Fruit fly (Drosophila melanogaster) whole organism, embryonic: ENCODE measurements around the gene CG10863.

ENCODE experiments used
- Aef1 ChIP-seq: fragments of 200-800 bp; sonication (Bioruptor generic); IDR thresholded peaks from 3 replicates; pipeline ENCODE4 v1.3.6; 2022; ENCODE audit warnings: missing biosample characterization, missing genetic modification characterization
- Bteb2 ChIP-seq: fragments of 200-800 bp; sonication (Bioruptor generic); optimal IDR thresholded peaks from 2 replicates; lab custom pipeline; 2016; ENCODE audit warnings: missing biosample characterization, missing genetic modification characterization
- CG1024 ChIP-seq: fragments of 200-800 bp; sonication (Bioruptor generic); IDR thresholded peaks from 2 replicates; pipeline ENCODE4 v1.3.6; 2022; ENCODE audit warnings: missing biosample characterization, missing genetic modification characterization
- CG10979 ChIP-seq: fragments of 200-800 bp; sonication (Bioruptor generic); optimal IDR thresholded peaks from 2 replicates; lab custom pipeline; 2018; ENCODE audit warnings: missing biosample characterization, mild to moderate bottlenecking, missing genetic modification characterization, moderate library complexity
- CG12155 ChIP-seq: fragments of 200-800 bp; sonication (Bioruptor generic); optimal IDR thresholded peaks from 3 replicates; lab custom pipeline; 2016; ENCODE audit warnings: missing biosample characterization, missing genetic modification characterization
- CG12769 ChIP-seq: fragments of 200-800 bp; sonication (Bioruptor generic); optimal IDR thresholded peaks from 2 replicates; lab custom pipeline; 2019; ENCODE audit warnings: missing biosample characterization, mild to moderate bottlenecking, missing genetic modification characterization, moderate library complexity
- CG13296 ChIP-seq: fragments of 200-800 bp; sonication (Bioruptor generic); optimal IDR thresholded peaks from 3 replicates; lab custom pipeline; 2018; ENCODE audit warnings: missing biosample characterization, mild to moderate bottlenecking, missing genetic modification characterization
- CG13894 ChIP-seq: fragments of 200-800 bp; sonication (Bioruptor generic); optimal IDR thresholded peaks from 3 replicates; lab custom pipeline; 2018; ENCODE audit warnings: missing biosample characterization, mild to moderate bottlenecking, missing genetic modification characterization, moderate library complexity
- CG14710 ChIP-seq: fragments of 200-800 bp; sonication (Bioruptor generic); optimal IDR thresholded peaks from 3 replicates; lab custom pipeline; 2019; ENCODE audit warnings: missing biosample characterization, mild to moderate bottlenecking, missing genetic modification characterization, moderate library complexity
- CG14860 ChIP-seq: fragments of 200-800 bp; sonication (Bioruptor generic); IDR thresholded peaks from 3 replicates; pipeline ENCODE4 v1.3.6; 2022; ENCODE audit warnings: missing biosample characterization, missing genetic modification characterization; ENCODE audit not compliant: partially characterized antibody
- CG15514 ChIP-seq: fragments of 200-800 bp; sonication (Bioruptor generic); optimal IDR thresholded peaks from 3 replicates; lab custom pipeline; 2017; ENCODE audit warnings: missing biosample characterization, missing genetic modification characterization, mild to moderate bottlenecking, moderate library complexity, missing genetic modification reagents
- CG15601 ChIP-seq: fragments of 200-800 bp; sonication (Bioruptor generic); optimal IDR thresholded peaks from 3 replicates; lab custom pipeline; 2019; ENCODE audit warnings: missing biosample characterization, mild to moderate bottlenecking, missing genetic modification characterization, moderate library complexity
- CG16863 ChIP-seq: fragments of 200-800 bp; sonication (Bioruptor generic); optimal IDR thresholded peaks from 3 replicates; lab custom pipeline; 2016; ENCODE audit warnings: missing biosample characterization, missing genetic modification characterization
- CG18262 ChIP-seq: fragments of 200-800 bp; optimal IDR thresholded peaks from 3 replicates; lab custom pipeline; 2019; ENCODE audit warnings: missing biosample characterization, mild to moderate bottlenecking, missing genetic modification characterization, moderate library complexity
- CG18599 ChIP-seq: fragments of 200-800 bp; sonication (Bioruptor generic); optimal IDR thresholded peaks from 3 replicates; lab custom pipeline; 2017; ENCODE audit warnings: missing biosample characterization, missing genetic modification characterization, mild to moderate bottlenecking, moderate library complexity, missing genetic modification reagents
- CG18619 ChIP-seq: fragments of 200-800 bp; sonication (Bioruptor generic); optimal IDR thresholded peaks from 3 replicates; lab custom pipeline; 2017; ENCODE audit warnings: missing biosample characterization, mild to moderate bottlenecking, missing genetic modification characterization
- CG18764 ChIP-seq: fragments of 200-800 bp; sonication (Bioruptor generic); optimal IDR thresholded peaks from 3 replicates; lab custom pipeline; 2016; ENCODE audit warnings: missing biosample characterization, missing genetic modification characterization
- CG2678 ChIP-seq: fragments of 200-800 bp; sonication (Bioruptor generic); optimal IDR thresholded peaks from 3 replicates; lab custom pipeline; 2019; ENCODE audit warnings: missing biosample characterization, mild to moderate bottlenecking, missing genetic modification characterization, moderate library complexity
- CG3065 ChIP-seq: fragments of 200-800 bp; sonication (Bioruptor generic); optimal IDR thresholded peaks from 2 replicates; lab custom pipeline; 2016; ENCODE audit warnings: missing biosample characterization, missing genetic modification characterization
- CG33557 ChIP-seq: fragments of 200-800 bp; sonication (Bioruptor generic); optimal IDR thresholded peaks from 2 replicates; lab custom pipeline; 2019; ENCODE audit warnings: missing biosample characterization, mild to moderate bottlenecking, missing genetic modification characterization, moderate library complexity
- CG4424 ChIP-seq: fragments of 200-800 bp; sonication (Bioruptor generic); optimal IDR thresholded peaks from 3 replicates; lab custom pipeline; 2016; ENCODE audit warnings: missing biosample characterization, missing genetic modification characterization
- CG6765 ChIP-seq: fragments of 200-800 bp; sonication (Bioruptor generic); optimal IDR thresholded peaks from 3 replicates; lab custom pipeline; 2017; ENCODE audit warnings: missing biosample characterization, mild to moderate bottlenecking, missing genetic modification characterization
- CG7372 ChIP-seq: fragments of 200-800 bp; sonication (Bioruptor generic); IDR thresholded peaks from 2 replicates; pipeline ENCODE4 v1.3.6; 2022; ENCODE audit warnings: missing biosample characterization, missing genetic modification characterization
- CG8281 ChIP-seq: fragments of 200-800 bp; sonication (Bioruptor generic); optimal IDR thresholded peaks from 2 replicates; lab custom pipeline; 2018; ENCODE audit warnings: missing biosample characterization, mild to moderate bottlenecking, missing genetic modification characterization, moderate library complexity
- Dip3 ChIP-seq: fragments of 200-800 bp; sonication (Bioruptor generic); optimal IDR thresholded peaks from 3 replicates; lab custom pipeline; 2016; ENCODE audit warnings: missing biosample characterization, missing genetic modification characterization
- Dll ChIP-seq: fragments of 200-800 bp; sonication (Bioruptor generic); IDR thresholded peaks from 4 replicates; pipeline ENCODE4 v1.3.6; 2022; ENCODE audit warnings: missing biosample characterization, missing genetic modification characterization; ENCODE audit not compliant: partially characterized antibody
- HLH4C ChIP-seq: fragments of 200-800 bp; sonication (Bioruptor generic); IDR thresholded peaks from 3 replicates; pipeline ENCODE4 v1.3.6; 2022; ENCODE audit warnings: missing biosample characterization, missing genetic modification characterization; ENCODE audit not compliant: partially characterized antibody
- Hand ChIP-seq: fragments of 200-800 bp; sonication (Bioruptor generic); optimal IDR thresholded peaks from 2 replicates; lab custom pipeline; 2017; ENCODE audit warnings: mild to moderate bottlenecking, missing biosample characterization, missing genetic modification reagents, missing genetic modification characterization
- MBD-R2 ChIP-seq: fragments of 200-800 bp; sonication (Bioruptor generic); IDR thresholded peaks from 2 replicates; pipeline ENCODE4 v1.3.6; 2022; ENCODE audit warnings: missing biosample characterization, missing genetic modification characterization
- MTF-1 ChIP-seq: fragments of 200-800 bp; sonication (Bioruptor generic); optimal IDR thresholded peaks from 2 replicates; lab custom pipeline; 2018; ENCODE audit warnings: missing biosample characterization, mild to moderate bottlenecking, missing genetic modification characterization, borderline replicate concordance
- Nf-YB ChIP-seq: fragments of 200-800 bp; sonication (Bioruptor generic); optimal IDR thresholded peaks from 3 replicates; lab custom pipeline; 2019; ENCODE audit warnings: missing biosample characterization, mild to moderate bottlenecking, missing genetic modification characterization, moderate library complexity
- Oaz ChIP-seq: fragments of 200-800 bp; sonication (Bioruptor generic); IDR thresholded peaks from 2 replicates; pipeline ENCODE4 v1.3.6; 2022; ENCODE audit warnings: missing biosample characterization, missing genetic modification characterization
- Scr ChIP-seq: fragments of 200-800 bp; sonication (Bioruptor generic); IDR thresholded peaks from 2 replicates; pipeline ENCODE4 v1.3.6; 2022; ENCODE audit warnings: missing biosample characterization, missing genetic modification characterization; ENCODE audit not compliant: partially characterized antibody
- Sin3A ChIP-seq: fragments of >200 bp; optimal IDR thresholded peaks from 2 replicates; lab custom pipeline; 2018
- Sry-δ ChIP-seq: fragments of 200-800 bp; sonication (Bioruptor generic); optimal IDR thresholded peaks from 2 replicates; lab custom pipeline; 2016; ENCODE audit warnings: missing biosample characterization, missing genetic modification characterization
- Usf ChIP-seq: fragments of 200-800 bp; sonication (Bioruptor generic); optimal IDR thresholded peaks from 2 replicates; lab custom pipeline; 2017; ENCODE audit warnings: missing genotype, missing biosample characterization, missing genetic modification characterization
- Xbp1 ChIP-seq: fragments of 200-800 bp; sonication (Bioruptor generic); optimal IDR thresholded peaks from 3 replicates; lab custom pipeline; 2016; ENCODE audit warnings: missing biosample characterization, mild to moderate bottlenecking, missing genetic modification characterization
- ato ChIP-seq: fragments of 200-800 bp; sonication (Bioruptor generic); IDR thresholded peaks from 2 replicates; pipeline ENCODE4 v1.3.6; 2022; ENCODE audit warnings: missing biosample characterization, missing genetic modification characterization; ENCODE audit not compliant: partially characterized antibody
- br ChIP-seq: fragments of >200 bp; optimal IDR thresholded peaks from 2 replicates; lab custom pipeline; 2017
- dysf ChIP-seq: fragments of 200-800 bp; sonication (Bioruptor generic); IDR thresholded peaks from 3 replicates; pipeline ENCODE4 v1.3.6; 2022; ENCODE audit warnings: missing biosample characterization, missing genetic modification characterization
- oc ChIP-seq: fragments of 200-800 bp; sonication (Bioruptor generic); optimal IDR thresholded peaks from 2 replicates; lab custom pipeline; 2018; ENCODE audit warnings: missing biosample characterization, mild to moderate bottlenecking, missing genetic modification characterization, moderate library complexity
- pfk ChIP-seq: fragments of 200-800 bp; sonication (Bioruptor generic); optimal IDR thresholded peaks from 2 replicates; lab custom pipeline; 2018; ENCODE audit warnings: missing biosample characterization, mild to moderate bottlenecking, missing genetic modification characterization, moderate library complexity
- rib ChIP-seq: fragments of 200-800 bp; sonication (Bioruptor generic); IDR thresholded peaks from 2 replicates; pipeline ENCODE4 v1.3.6; 2022; ENCODE audit warnings: missing biosample characterization, missing genetic modification characterization
- slp2 ChIP-seq: fragments of 200-800 bp; sonication (Bioruptor generic); optimal IDR thresholded peaks from 2 replicates; lab custom pipeline; 2016; ENCODE audit warnings: missing biosample characterization, missing genetic modification characterization
- tap ChIP-seq: fragments of 200-800 bp; optimal IDR thresholded peaks from 3 replicates; lab custom pipeline; 2019; ENCODE audit warnings: missing biosample characterization, mild to moderate bottlenecking, missing genetic modification characterization, moderate library complexity
- tio ChIP-seq: fragments of 200-800 bp; sonication (Bioruptor generic); optimal IDR thresholded peaks from 2 replicates; lab custom pipeline; 2017; ENCODE audit warnings: missing biosample characterization, missing genetic modification characterization, inconsistent platforms
- unpg ChIP-seq: fragments of 200-800 bp; sonication (Bioruptor generic); optimal IDR thresholded peaks from 3 replicates; lab custom pipeline; 2018; ENCODE audit warnings: missing biosample characterization, mild to moderate bottlenecking, missing genetic modification characterization, moderate library complexity
- z ChIP-seq: fragments of 200-800 bp; sonication (Bioruptor generic); IDR thresholded peaks from 3 replicates; pipeline ENCODE4 v1.3.6; 2022; ENCODE audit warnings: missing biosample characterization, missing genetic modification characterization
- zen2 ChIP-seq: fragments of 200-800 bp; sonication (Bioruptor generic); IDR thresholded peaks from 3 replicates; pipeline ENCODE4 v1.3.6; 2022; ENCODE audit warnings: missing biosample characterization, missing genetic modification characterization; ENCODE audit not compliant: partially characterized antibody

Gene CG10863

dm6 chr3L:3935567-3936207 is 6.6 kb downstream of the CG10863 start, which contains the start of gene Eip63F-1 (continued):
- TF ChIP-seq CG15601 (tag; lab: Kevin White, UChicago) (peak; percentile 27), br (no peak), Sry-δ (peak; percentile 5), Nf-YB (GFP tag; lab: Kevin White, UChicago) (peak; percentile 52), CG10979 (tag; lab: Kevin White, UChicago) (peak; percentile 66), CG13296 (peak; percentile 70), CG4424 (GFP tag; lab: Kevin White, UChicago) (peak; percentile 72), HLH4C (GFP tag; lab: Robert Waterston, UW) (no peak), MTF-1 (no peak), tap (tag; lab: Kevin White, UChicago) (peak; percentile 68), Hand (GFP tag; lab: Kevin White, UChicago) (no peak), slp2 (GFP tag; lab: Kevin White, UChicago) (no peak), rib (no peak), CG8281 (tag; lab: Kevin White, UChicago) (peak; percentile 38), CG15514 (GFP tag; lab: Kevin White, UChicago) (peak; percentile 8), CG18599 (GFP tag; lab: Kevin White, UChicago) (peak; percentile 74), zen2 (no peak), MBD-R2 (GFP tag; lab: Robert Waterston, UW) (no peak), CG12769 (tag; lab: Kevin White, UChicago) (peak; percentile 48), Xbp1 (GFP tag; lab: Kevin White, UChicago) (peak; percentile 63), CG18262 (tag; lab: Kevin White, UChicago) (peak; percentile 69), CG18764 (GFP tag; lab: Kevin White, UChicago) (peak; percentile 55), unpg (GFP tag; lab: Kevin White, UChicago) (peak; percentile 64), Oaz (GFP tag; lab: Robert Waterston, UW) (no peak), oc (no peak), CG2678 (peak; percentile 86), CG14710 (tag; lab: Kevin White, UChicago) (peak; percentile 42), CG16863 (peak; percentile 22), Sin3A (lab: Kevin White, UChicago) (no peak), CG14860 (GFP tag; lab: Robert Waterston, UW) (no peak), Aef1 (GFP tag; lab: Robert Waterston, UW) (peak; percentile 38; the same call in 1 of the 3 replicates), pfk (no peak), CG33557 (no peak), CG12155 (GFP tag; lab: Kevin White, UChicago) (peak; percentile 49), Dip3 (GFP tag; lab: Kevin White, UChicago) (no peak), dysf (GFP tag; lab: Robert Waterston, UW) (peak; percentile 71), Bteb2 (peak; percentile 31), Dll (GFP tag; lab: Robert Waterston, UW) (no peak), Scr (no peak), tio (peak; percentile 49), CG13894 (tag; lab: Kevin White, UChicago) (no peak), z (GFP tag; lab: Robert Waterston, UW) (no peak), CG6765 (GFP tag; lab: Kevin White, UChicago) (peak; percentile 50), CG3065 (GFP tag; lab: Kevin White, UChicago) (no peak), CG7372 (GFP tag; lab: Robert Waterston, UW) (0 out of 2 replicates have a peak, but pooled peaks have one; percentile 16), CG1024 (GFP tag; lab: Robert Waterston, UW) (peak; percentile 30; the same call in 1 of the 2 replicates), CG18619 (peak; percentile 62), ato (GFP tag; lab: Robert Waterston, UW) (no peak), Usf (GFP tag; lab: Kevin White, UChicago) (peak; percentile 45)
